Worm (Caenorhabditis elegans) whole organism, L1 larva: ENCODE measurements around the gene sms-5.
A peak's percentile ranks its signal among the peaks of the same experiment; 100 is the strongest.

ENCODE experiments used
- C34B4.2 ChIP-seq: sonication (generic microtip); optimal IDR thresholded peaks from 2 replicates; lab custom pipeline; 2017; ENCODE audit warnings: mild to moderate bottlenecking, missing genetic modification characterization, missing compliant biosample characterization
- F16B12.6 ChIP-seq: fragments of 150-350 bp; optimal IDR thresholded peaks from 2 replicates; lab custom pipeline; 2014; ENCODE audit warnings: missing biosample characterization, missing genetic modification characterization
- aha-1 ChIP-seq: fragments of 150-350 bp; optimal IDR thresholded peaks from 2 replicates; lab custom pipeline; 2014; ENCODE audit warnings: missing biosample characterization, missing genetic modification characterization
- alr-1 ChIP-seq: fragments of 200-800 bp; sonication (Bioruptor generic); optimal IDR thresholded peaks from 2 replicates; lab custom pipeline; 2018; ENCODE audit warnings: borderline replicate concordance, mild to moderate bottlenecking, missing genetic modification characterization, missing compliant biosample characterization
- aly-2 ChIP-seq: fragments of 150-350 bp; optimal IDR thresholded peaks from 2 replicates; lab custom pipeline; 2014; ENCODE audit warnings: missing biosample characterization, missing genetic modification characterization
- blmp-1 ChIP-seq: fragments of 150-350 bp; optimal IDR thresholded peaks from 2 replicates; lab custom pipeline; 2014; ENCODE audit warnings: missing biosample characterization, missing genetic modification characterization
- ceh-63 ChIP-seq: fragments of 200-800 bp; sonication (Bioruptor generic); optimal IDR thresholded peaks from 2 replicates; lab custom pipeline; 2018; ENCODE audit warnings: mild to moderate bottlenecking, missing genetic modification characterization, missing compliant biosample characterization
- ceh-88 ChIP-seq: fragments of 200-800 bp; sonication (Bioruptor generic); IDR thresholded peaks from 2 replicates; pipeline ENCODE4 v1.3.6; 2022; ENCODE audit warnings: missing genetic modification characterization, missing compliant biosample characterization
- ceh-90 ChIP-seq: sonication (generic microtip); optimal IDR thresholded peaks from 2 replicates; lab custom pipeline; 2016; ENCODE audit warnings: missing genetic modification characterization, missing compliant biosample characterization
- ces-1 ChIP-seq: fragments of 150-350 bp; optimal IDR thresholded peaks from 2 replicates; lab custom pipeline; 2014; ENCODE audit warnings: missing biosample characterization, missing genetic modification reagents, missing genetic modification characterization
- dpl-1 ChIP-seq, 3 experiments: fragments of 150-350 bp in 2 of 3; sonication (generic microtip) in 1 of 3; optimal IDR thresholded peaks; 2 replicates each; lab custom pipeline; 2014 to 2017; ENCODE audit warnings: missing biosample characterization in 3 of 3, missing genetic modification characterization in 3 of 3, missing genetic modification reagents in 3 of 3
- dsc-1 ChIP-seq: sonication (generic microtip); optimal IDR thresholded peaks from 2 replicates; lab custom pipeline; 2016; ENCODE audit warnings: mild to moderate bottlenecking, missing genetic modification characterization, missing compliant biosample characterization
- efl-1 ChIP-seq, 4 experiments: fragments of 150-350 bp; optimal IDR thresholded peaks in 3 of 4; peaks in 1 of 4; 1 replicate in 1 of 4; 2 replicates in 3 of 4; lab custom pipeline; 2014; ENCODE audit warnings: missing biosample characterization in 2 of 4, missing genetic modification characterization in 2 of 4, missing genetic modification reagents in 2 of 4
- efl-3 ChIP-seq: fragments of 200-800 bp; sonication (Bioruptor generic); optimal IDR thresholded peaks from 2 replicates; lab custom pipeline; 2018; ENCODE audit warnings: mild to moderate bottlenecking, missing genetic modification characterization, missing compliant biosample characterization
- egl-13 ChIP-seq: sonication (generic microtip); optimal IDR thresholded peaks from 2 replicates; lab custom pipeline; 2016; ENCODE audit warnings: missing genotype, missing genetic modification reagents, missing genetic modification characterization, missing compliant biosample characterization
- egl-27 ChIP-seq, 2 experiments: fragments of 150-350 bp in 1 of 2; sonication (generic microtip); optimal IDR thresholded peaks; 3 replicates each; lab custom pipeline; 2017 to 2018; ENCODE audit warnings: missing biosample characterization in 2 of 2, missing genetic modification characterization in 2 of 2, missing genetic modification reagents in 2 of 2
- elt-2 ChIP-seq: sonication (generic microtip); optimal IDR thresholded peaks from 2 replicates; lab custom pipeline; 2016; ENCODE audit warnings: missing genetic modification characterization, mild to moderate bottlenecking, inconsistent platforms, missing compliant biosample characterization, missing genetic modification reagents
- elt-3 ChIP-seq, 6 experiments: fragments of 150-350 bp in 1 of 6; sonication (generic microtip); optimal IDR thresholded peaks; 2 replicates each; lab custom pipeline; 2017 to 2018; ENCODE audit warnings: missing biosample characterization in 6 of 6, missing genetic modification characterization in 6 of 6, inconsistent platforms in 1 of 6
- fkh-10 ChIP-seq: sonication (generic microtip); optimal IDR thresholded peaks from 2 replicates; lab custom pipeline; 2017; ENCODE audit warnings: missing biosample characterization, missing genetic modification reagents, missing genetic modification characterization
- fkh-4 ChIP-seq: sonication (generic microtip); optimal IDR thresholded peaks from 2 replicates; lab custom pipeline; 2016; ENCODE audit warnings: missing compliant biosample characterization, missing genetic modification characterization, borderline replicate concordance
- fos-1 ChIP-seq: fragments of 150-350 bp; optimal IDR thresholded peaks from 2 replicates; lab custom pipeline; 2014; ENCODE audit warnings: missing biosample characterization, missing genetic modification characterization
- hlh-17 ChIP-seq: fragments of 200-800 bp; sonication (Bioruptor generic); optimal IDR thresholded peaks from 2 replicates; lab custom pipeline; 2018; ENCODE audit warnings: missing genetic modification characterization, mild to moderate bottlenecking, missing compliant biosample characterization, moderate library complexity, borderline replicate concordance
- hpl-2 ChIP-seq: fragments of 150-350 bp; optimal IDR thresholded peaks from 2 replicates; lab custom pipeline; 2014; ENCODE audit warnings: missing biosample characterization, missing genetic modification reagents, missing genetic modification characterization
- irx-1 ChIP-seq: sonication (generic microtip); optimal IDR thresholded peaks from 2 replicates; lab custom pipeline; 2016; ENCODE audit warnings: missing genetic modification characterization, missing compliant biosample characterization
- isw-1 ChIP-seq: fragments of 200-800 bp; sonication (Bioruptor generic); IDR thresholded peaks from 2 replicates; pipeline ENCODE4 v1.3.6; 2022; ENCODE audit warnings: missing genetic modification characterization, missing compliant biosample characterization
- jun-1 ChIP-seq: fragments of 150-350 bp; optimal IDR thresholded peaks from 2 replicates; lab custom pipeline; 2014; ENCODE audit warnings: missing biosample characterization, missing genetic modification reagents, missing genetic modification characterization
- lin-15B ChIP-seq: fragments of 150-350 bp; sonication (generic microtip); optimal IDR thresholded peaks from 3 replicates; lab custom pipeline; 2014; ENCODE audit warnings: missing biosample characterization, missing genetic modification characterization
- lin-35 ChIP-seq, 2 experiments: fragments of 150-350 bp; optimal IDR thresholded peaks; 2 replicates each; lab custom pipeline; 2014; ENCODE audit warnings: missing biosample characterization in 2 of 2, missing genetic modification characterization in 2 of 2, missing genetic modification reagents in 2 of 2
- lir-3 ChIP-seq: sonication (generic microtip); optimal IDR thresholded peaks from 2 replicates; lab custom pipeline; 2016; ENCODE audit warnings: mild to moderate bottlenecking, missing genetic modification characterization, moderate library complexity, missing compliant biosample characterization; ENCODE audit not compliant: poor library complexity
- lsy-2 ChIP-seq, 2 experiments: fragments of 150-350 bp; optimal IDR thresholded peaks; 2 replicates each; lab custom pipeline; 2014; ENCODE audit warnings: missing biosample characterization in 2 of 2, missing genetic modification characterization in 2 of 2
- mab-9 ChIP-seq: fragments of 200-800 bp; sonication (Bioruptor generic); IDR thresholded peaks from 2 replicates; pipeline ENCODE4 v1.3.6; 2022; ENCODE audit warnings: missing genetic modification reagents, missing genetic modification characterization, missing compliant biosample characterization
- mdl-1 ChIP-seq, 2 experiments: fragments of 150-350 bp; optimal IDR thresholded peaks; 2 replicates each; lab custom pipeline; 2014 to 2017; ENCODE audit warnings: missing biosample characterization in 2 of 2, missing genetic modification characterization in 2 of 2, inconsistent platforms in 1 of 2
- mef-2 ChIP-seq: fragments of 150-350 bp; optimal IDR thresholded peaks from 2 replicates; lab custom pipeline; 2014; ENCODE audit warnings: missing biosample characterization, missing genetic modification characterization
- nhr-11 ChIP-seq: fragments of 150-350 bp; optimal IDR thresholded peaks from 2 replicates; lab custom pipeline; 2014; ENCODE audit warnings: missing biosample characterization, missing genetic modification characterization
- nhr-12 ChIP-seq: sonication (generic microtip); optimal IDR thresholded peaks from 2 replicates; lab custom pipeline; 2017; ENCODE audit warnings: missing biosample characterization, missing genetic modification characterization
- nhr-19 ChIP-seq: fragments of 200-800 bp; sonication (Bioruptor generic); conservative IDR thresholded peaks from 2 replicates; pipeline ENCODE4 v1.3.6; 2022; ENCODE audit warnings: missing genetic modification characterization, missing compliant biosample characterization
- nhr-20 ChIP-seq: sonication (generic microtip); optimal IDR thresholded peaks from 2 replicates; lab custom pipeline; 2016; ENCODE audit warnings: mild to moderate bottlenecking, missing genetic modification characterization, missing compliant biosample characterization
- nhr-71 ChIP-seq: sonication (generic microtip); optimal IDR thresholded peaks from 2 replicates; lab custom pipeline; 2016; ENCODE audit warnings: mild to moderate bottlenecking, missing genetic modification characterization, moderate library complexity, missing compliant biosample characterization
- nhr-77 ChIP-seq: fragments of 150-350 bp; optimal IDR thresholded peaks from 2 replicates; lab custom pipeline; 2014; ENCODE audit warnings: missing biosample characterization, missing genetic modification characterization
- pax-3 ChIP-seq: fragments of 200-800 bp; sonication (Bioruptor generic); optimal IDR thresholded peaks from 2 replicates; lab custom pipeline; 2018; ENCODE audit warnings: mild to moderate bottlenecking, missing genetic modification characterization, moderate library complexity, missing compliant biosample characterization
- skn-1 ChIP-seq: fragments of 150-350 bp; optimal IDR thresholded peaks from 2 replicates; lab custom pipeline; 2014; ENCODE audit warnings: missing biosample characterization, missing genetic modification characterization
- sup-37 ChIP-seq: fragments of 200-800 bp; sonication (Bioruptor generic); optimal IDR thresholded peaks from 2 replicates; lab custom pipeline; 2018; ENCODE audit warnings: mild to moderate bottlenecking, missing genetic modification characterization, missing compliant biosample characterization
- swsn-7 ChIP-seq: sonication (generic microtip); optimal IDR thresholded peaks from 2 replicates; lab custom pipeline; 2016; ENCODE audit warnings: missing genetic modification characterization, missing compliant biosample characterization
- tlp-1 ChIP-seq: fragments of 150-350 bp; optimal IDR thresholded peaks from 2 replicates; lab custom pipeline; 2014; ENCODE audit warnings: missing biosample characterization, missing genetic modification characterization
- unc-30 ChIP-seq: sonication (generic microtip); optimal IDR thresholded peaks from 2 replicates; lab custom pipeline; 2017; ENCODE audit warnings: missing biosample characterization, missing genetic modification characterization
- unc-86 ChIP-seq: sonication (generic microtip); optimal IDR thresholded peaks from 2 replicates; lab custom pipeline; 2016; ENCODE audit warnings: missing genetic modification characterization, missing compliant biosample characterization
- unc-98 ChIP-seq: fragments of 200-800 bp; sonication (Bioruptor generic); IDR thresholded peaks from 2 replicates; pipeline ENCODE4 v1.3.6; 2022; ENCODE audit warnings: missing genetic modification characterization, missing compliant biosample characterization
- zip-4 ChIP-seq: fragments of 200-800 bp; sonication (Bioruptor generic); optimal IDR thresholded peaks from 2 replicates; lab custom pipeline; 2018; ENCODE audit warnings: mild to moderate bottlenecking, missing genetic modification characterization, moderate library complexity, missing compliant biosample characterization
- ztf-11 ChIP-seq, 2 experiments: sonication (generic microtip); optimal IDR thresholded peaks; 2 replicates each; lab custom pipeline; 2016 to 2017; ENCODE audit warnings: missing genetic modification characterization in 2 of 2, missing biosample characterization in 1 of 2, missing compliant biosample characterization in 1 of 2

sms-5 gene

DNA sequence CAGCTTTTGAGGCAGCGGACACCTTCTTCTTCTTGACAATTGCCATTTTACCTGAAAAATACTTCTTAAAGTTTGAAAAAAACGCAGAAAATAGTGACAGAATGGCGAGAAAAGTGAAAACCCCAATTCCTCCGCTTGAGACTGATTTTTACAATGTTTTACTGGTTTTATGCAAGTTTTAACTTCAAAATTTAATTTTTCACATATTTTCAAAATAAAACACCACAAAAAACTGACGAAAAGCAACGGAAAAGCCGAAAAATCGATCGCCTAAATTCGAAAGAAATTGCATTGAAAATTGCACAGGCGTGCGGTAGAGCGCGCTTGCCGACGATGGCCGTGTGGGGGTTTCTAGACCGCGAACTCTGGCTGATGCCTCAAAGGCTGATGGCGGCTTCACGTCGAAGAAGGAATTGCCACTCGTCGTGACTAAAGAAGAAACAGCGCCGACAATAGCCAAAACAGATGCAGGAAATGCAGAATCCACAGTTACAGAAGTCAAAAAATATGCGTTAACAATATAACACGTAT, 19.3 kb upstream of the sms-5 start, which contains the start of gene nsun-1 (continued):
- TF ChIP-seq hlh-17 (GFP tag; lab: Kevin White, UChicago) (no peak), ceh-90 (peak; percentile 78), ztf-11 (tag; optimal IDR thresholded peaks at IDR 0.05; lab: Kevin White, UChicago) (peak in 1 of 2 experiments; percentile 52), fkh-4 (peak; percentile 12), nhr-11 (tag; lab: Kevin White, UChicago) (no peak), irx-1 (tag; lab: Kevin White, UChicago) (peak; percentile 42), tlp-1 (tag; lab: Kevin White, UChicago) (no peak), nhr-77 (tag; lab: Kevin White, UChicago) (no peak), blmp-1 (peak; percentile 16), hpl-2 (no peak), efl-1 (optimal IDR thresholded peaks at IDR 0.05; lab: Kevin White, UChicago) (peak; percentile 64 to 70), efl-1 (GFP tag; optimal IDR thresholded peaks at IDR 0.05 in 1 of 2; lab: Kevin White, UChicago) (peak; percentile 75 to 94), lin-15B (peak; percentile 71), lir-3 (tag; lab: Kevin White, UChicago) (peak; percentile 72), lsy-2 (tag; optimal IDR thresholded peaks at IDR 0.05; lab: Kevin White, UChicago) (peak; percentile 27 to 66), ces-1 (GFP tag; lab: Kevin White, UChicago) (no peak), unc-98 (GFP tag; lab: Robert Waterston, UW) (peak; percentile 39; the same call in 1 of the 2 replicates)

ce11 chrII:484328-484916, 10.8 kb upstream of the sms-5 start, which contains the start of the genes gldi-1 and prp-21:
gldi-1 (minus strand) TSS chrII:484378.
prp-21 (plus strand) TSS chrII:484866.
- no peak for TF ChIP-seq fos-1
- no peak for TF ChIP-seq nhr-77 (tag; lab: Kevin White, UChicago)
- no peak for TF ChIP-seq nhr-19 (GFP tag; lab: Robert Waterston, UW)
- TF ChIP-seq aha-1 (tag; lab: Kevin White, UChicago) = no peak
- no peak for TF ChIP-seq dsc-1
- no peak for TF ChIP-seq ceh-88 (GFP tag; lab: Robert Waterston, UW)
- TF ChIP-seq lin-35 (GFP tag; optimal IDR thresholded peaks at IDR 0.05; lab: Kevin White, UChicago) = peak; percentile 48 to 51
- TF ChIP-seq unc-98 (GFP tag; lab: Robert Waterston, UW) = no peak
- TF ChIP-seq lin-15B = peak; percentile 49
- no peak for TF ChIP-seq F16B12.6 (tag; lab: Kevin White, UChicago)
- TF ChIP-seq egl-27 (tag; optimal IDR thresholded peaks at IDR 0.05; lab: Kevin White, UChicago) = no peak
- no peak for TF ChIP-seq C34B4.2
- TF ChIP-seq mef-2 (tag; lab: Kevin White, UChicago) = no peak
- TF ChIP-seq skn-1 (tag; lab: Kevin White, UChicago) = no peak
- peak; percentile 24; the same call in 1 of the 2 replicates for TF ChIP-seq isw-1
- no peak for TF ChIP-seq alr-1 (tag; lab: Kevin White, UChicago)
- no peak for TF ChIP-seq unc-30 (tag; lab: Kevin White, UChicago)
- TF ChIP-seq egl-13 = peak; percentile 11
- no peak for TF ChIP-seq unc-86 (tag; lab: Kevin White, UChicago)
- no peak for TF ChIP-seq ceh-63 (GFP tag; lab: Kevin White, UChicago)
- TF ChIP-seq mdl-1 (tag; optimal IDR thresholded peaks at IDR 0.05; lab: Kevin White, UChicago) = no peak
- TF ChIP-seq jun-1 (tag; lab: Kevin White, UChicago) = no peak
- no peak for TF ChIP-seq mab-9
- peak; percentile 57 for TF ChIP-seq nhr-71 (tag; lab: Kevin White, UChicago)
- no peak for TF ChIP-seq sup-37 (GFP tag; lab: Kevin White, UChicago)
- no peak for TF ChIP-seq fkh-10 (GFP tag; lab: Kevin White, UChicago)
- TF ChIP-seq aly-2 (tag; lab: Kevin White, UChicago) = no peak
- no peak for TF ChIP-seq nhr-12 (tag; lab: Kevin White, UChicago)
- TF ChIP-seq ces-1 (GFP tag; lab: Kevin White, UChicago) = no peak
- no peak for TF ChIP-seq elt-2
- peak; percentile 6 for TF ChIP-seq pax-3 (tag; lab: Kevin White, UChicago)
- no peak for TF ChIP-seq elt-3 (tag; optimal IDR thresholded peaks at IDR 0.05; lab: Kevin White, UChicago)
- peak; percentile 29 to 62 (median 41) for TF ChIP-seq dpl-1 (GFP tag; optimal IDR thresholded peaks at IDR 0.05; lab: Kevin White, UChicago)
- TF ChIP-seq nhr-20 (tag; lab: Kevin White, UChicago) = peak; percentile 34
- TF ChIP-seq swsn-7 (tag; lab: Kevin White, UChicago) = peak; percentile 22
- TF ChIP-seq zip-4 = no peak
- no peak for TF ChIP-seq efl-3 (GFP tag; lab: Kevin White, UChicago)
